Worm (Caenorhabditis elegans) whole organism, mixed stage, embryonic: Measurements from ENCODE around the gene catp-4.
A peak's percentile ranks its signal among the peaks of the same experiment; 100 is the strongest.

ENCODE experiments used
- ces-1 ChIP-seq: fragments of 150-350 bp; optimal IDR thresholded peaks from 2 replicates; lab custom pipeline; 2014; ENCODE audit warnings: missing biosample characterization, missing genetic modification reagents, missing genetic modification characterization
- cnd-1 ChIP-seq: fragments of 200-800 bp; sonication (Bioruptor generic); optimal IDR thresholded peaks from 2 replicates; lab custom pipeline; 2018; ENCODE audit warnings: mild to moderate bottlenecking, missing genetic modification characterization, missing compliant biosample characterization
- drap-1 ChIP-seq: fragments of 200-800 bp; sonication (Bioruptor generic); optimal IDR thresholded peaks from 3 replicates; lab custom pipeline; 2018; ENCODE audit warnings: mild to moderate bottlenecking, missing genetic modification characterization, missing compliant biosample characterization
- elt-1 ChIP-seq: sonication (generic microtip); optimal IDR thresholded peaks from 2 replicates; lab custom pipeline; 2017; ENCODE audit warnings: missing genetic modification characterization, mild to moderate bottlenecking, missing compliant biosample characterization, antibody characterized with exemption, moderate library complexity, borderline replicate concordance; ENCODE audit not compliant: insufficient read depth
- ham-2 ChIP-seq: fragments of 200-800 bp; sonication (Bioruptor generic); optimal IDR thresholded peaks from 2 replicates; lab custom pipeline; 2018; ENCODE audit warnings: mild to moderate bottlenecking, missing genetic modification characterization, missing compliant biosample characterization
- hlh-1 ChIP-seq: fragments of 150-350 bp; optimal IDR thresholded peaks from 2 replicates; lab custom pipeline; 2014; ENCODE audit warnings: missing biosample characterization, missing genetic modification reagents, missing genetic modification characterization
- lin-32 ChIP-seq: fragments of 200-800 bp; sonication (Bioruptor generic); optimal IDR thresholded peaks from 2 replicates; lab custom pipeline; 2018; ENCODE audit warnings: mild to moderate bottlenecking, missing genetic modification characterization, missing compliant biosample characterization
- lsy-2 ChIP-seq: fragments of 150-350 bp; optimal IDR thresholded peaks from 2 replicates; lab custom pipeline; 2014; ENCODE audit warnings: missing biosample characterization, missing genetic modification characterization
- mep-1 ChIP-seq: fragments of 150-350 bp; optimal IDR thresholded peaks from 2 replicates; lab custom pipeline; 2017; ENCODE audit warnings: missing biosample characterization, missing genetic modification reagents, missing genetic modification characterization, inconsistent platforms
- nhr-2 ChIP-seq: fragments of 150-350 bp; optimal IDR thresholded peaks from 2 replicates; lab custom pipeline; 2014; ENCODE audit warnings: missing biosample characterization, missing genetic modification characterization
- nhr-28 ChIP-seq: fragments of 150-350 bp; optimal IDR thresholded peaks from 2 replicates; lab custom pipeline; 2014; ENCODE audit warnings: missing biosample characterization, missing genetic modification characterization
- nhr-76 ChIP-seq: sonication (generic microtip); optimal IDR thresholded peaks from 2 replicates; lab custom pipeline; 2017; ENCODE audit warnings: missing biosample characterization, missing genetic modification characterization
- snpc-4 ChIP-seq: fragments of 150-350 bp; optimal IDR thresholded peaks from 2 replicates; lab custom pipeline; 2014; ENCODE audit warnings: missing biosample characterization, missing genetic modification characterization
- sptf-1 ChIP-seq: sonication (generic microtip); optimal IDR thresholded peaks from 2 replicates; lab custom pipeline; 2017; ENCODE audit warnings: mild to moderate bottlenecking, missing genetic modification characterization, moderate library complexity, missing compliant biosample characterization
- tbx-8 ChIP-seq: fragments of 200-800 bp; sonication (Bioruptor generic); optimal IDR thresholded peaks from 2 replicates; lab custom pipeline; 2018; ENCODE audit warnings: mild to moderate bottlenecking, missing genetic modification characterization, moderate library complexity, missing compliant biosample characterization
- unc-120 ChIP-seq: sonication (generic microtip); optimal IDR thresholded peaks from 2 replicates; lab custom pipeline; 2017; ENCODE audit warnings: missing genetic modification characterization, missing compliant biosample characterization; ENCODE audit not compliant: poor library complexity, severe bottlenecking
- unc-39 ChIP-seq: fragments of 150-350 bp; optimal IDR thresholded peaks from 2 replicates; lab custom pipeline; 2014; ENCODE audit warnings: missing biosample characterization, missing genetic modification characterization
- unc-62 ChIP-seq: fragments of 150-350 bp; optimal IDR thresholded peaks from 2 replicates; lab custom pipeline; 2014; ENCODE audit warnings: missing biosample characterization, missing genetic modification reagents, missing genetic modification characterization

Gene catp-4

ce11 chrII:14635179-14635578, 41.8 kb downstream of the catp-4 start (continued):
- TF ChIP-seq drap-1 (GFP tag; lab: Kevin White, UChicago) (peak; percentile 79), nhr-28 (tag; lab: Kevin White, UChicago) (peak; percentile 6), unc-39 (tag; lab: Kevin White, UChicago) (no peak), ces-1 (GFP tag; lab: Kevin White, UChicago) (no peak)
- TF ChIP-seq, all 35 proteins: peak for 14

ce11 chrII:14635895-14636294, 42.5 kb downstream of the catp-4 start:
- peak; percentile 8 for TF ChIP-seq cnd-1 (tag; lab: Kevin White, UChicago)

- TF ChIP-seq lin-32: no peak
- TF ChIP-seq unc-39 (tag; lab: Kevin White, UChicago): no peak
- no peak for TF ChIP-seq sptf-1 (tag; lab: Kevin White, UChicago)
These were observed 43.4 kb downstream of the catp-4 start, which contains the start of gene sre-13 for ce11 chrII:14636737-14637136. TSS of gene sre-13 (minus strand) at chrII:14636837.

- TF ChIP-seq drap-1 (GFP tag; lab: Kevin White, UChicago): no peak
- TF ChIP-seq elt-1: no peak
- no peak for TF ChIP-seq cnd-1 (tag; lab: Kevin White, UChicago)
- TF ChIP-seq lsy-2: no peak
- no peak for TF ChIP-seq tbx-8
- TF ChIP-seq unc-120 (tag; lab: Kevin White, UChicago): no peak
- TF ChIP-seq, all 35 proteins: peak for 0
These were observed 50.6 kb downstream of the catp-4 start, which contains the start of gene atgp-2 for ce11 chrII:14643983-14644382. TSS of gene atgp-2 (minus strand) at chrII:14644083.

ce11 chrII:14644465-14644864, 51.1 kb downstream of the catp-4 start:
- TF ChIP-seq ces-1 (GFP tag; lab: Kevin White, UChicago): peak; percentile 87
- no peak for TF ChIP-seq tbx-8

ce11 chrII:14645290-14645689, 51.9 kb downstream of the catp-4 start:
- TF ChIP-seq unc-120 (tag; lab: Kevin White, UChicago): peak; percentile 33
- peak; percentile 30 for TF ChIP-seq ham-2
- TF ChIP-seq mep-1 (tag; lab: Kevin White, UChicago): peak; percentile 10
- no peak for TF ChIP-seq nhr-76 (tag; lab: Kevin White, UChicago)
- no peak for TF ChIP-seq tbx-8
- peak; percentile 50 for TF ChIP-seq ces-1 (GFP tag; lab: Kevin White, UChicago)
- no peak for TF ChIP-seq nhr-2 (tag; lab: Kevin White, UChicago)
- no peak for TF ChIP-seq snpc-4 (tag; lab: Kevin White, UChicago)
- peak; percentile 94 for TF ChIP-seq unc-62 (GFP tag; lab: Kevin White, UChicago)
- peak; percentile 54 for TF ChIP-seq hlh-1
